Worm (Caenorhabditis elegans): ENCODE measurements around the gene gst-7.

DNA sequence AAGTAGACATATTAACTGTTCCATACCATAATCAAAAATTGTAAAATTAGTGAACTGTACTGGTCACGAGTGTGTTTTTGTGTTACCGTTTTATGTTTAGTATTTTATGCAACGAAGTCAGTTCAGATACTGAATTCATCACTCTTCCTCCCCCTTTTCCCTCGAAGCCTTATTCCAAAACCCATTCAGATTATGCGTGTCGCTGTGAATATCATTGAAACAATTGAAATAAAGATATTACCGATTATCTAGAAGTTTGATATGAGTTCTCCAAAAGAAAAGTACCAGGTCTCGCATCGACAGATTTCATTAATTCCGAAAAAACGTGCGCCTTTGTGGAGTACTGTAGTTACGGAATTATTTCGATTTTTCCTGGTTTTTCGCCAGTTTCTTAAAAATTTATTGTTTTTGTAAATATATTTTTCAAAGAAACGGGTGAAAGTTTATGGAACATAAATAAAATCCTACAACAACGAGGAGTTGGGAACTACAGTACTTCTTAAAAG lies 22.9 kb upstream of the gst-7 start:
- no peak for TF ChIP-seq flt-1 (GFP tag; IDR thresholded peaks at IDR 0.05)
- TF ChIP-seq ama-1 (optimal IDR thresholded peaks at IDR 0.05) = no peak
- no peak for TF ChIP-seq scrt-1 (GFP tag; IDR thresholded peaks at IDR 0.05)
- no peak for TF ChIP-seq tbx-37 (GFP tag; conservative IDR thresholded peaks at IDR 0.05)
- TF ChIP-seq tra-4 (tag; optimal IDR thresholded peaks at IDR 0.05) = no peak
- no peak for TF ChIP-seq aly-1 (tag; optimal IDR thresholded peaks at IDR 0.05)
- no peak for TF ChIP-seq ceh-13 (GFP tag; optimal IDR thresholded peaks at IDR 0.05)

All from whole organism, early embryonic.